Worm (Caenorhabditis elegans) whole organism, late embryonic: ENCODE data around the gene arrd-26.

Source experiments
- ets-4 ChIP-seq: sonication (generic microtip); optimal IDR thresholded peaks from 2 replicates; lab custom pipeline; 2016; ENCODE audit warnings: missing genetic modification characterization, missing compliant biosample characterization
- nfya-1 ChIP-seq: sonication (generic microtip); optimal IDR thresholded peaks from 2 replicates; lab custom pipeline; 2017; ENCODE audit warnings: missing genetic modification characterization, mild to moderate bottlenecking, missing compliant biosample characterization, antibody characterized with exemption, moderate library complexity
- nhr-232 ChIP-seq: sonication (generic microtip); optimal IDR thresholded peaks from 2 replicates; lab custom pipeline; 2016; ENCODE audit warnings: missing genetic modification characterization, missing compliant biosample characterization
- rnt-1 ChIP-seq: sonication (generic microtip); optimal IDR thresholded peaks from 2 replicates; lab custom pipeline; 2016; ENCODE audit warnings: missing genetic modification characterization, missing compliant biosample characterization
- ttx-3 ChIP-seq: sonication (generic microtip); optimal IDR thresholded peaks from 2 replicates; lab custom pipeline; 2016; ENCODE audit warnings: missing genetic modification reagents, missing genetic modification characterization, missing compliant biosample characterization
- unc-42 ChIP-seq: sonication (generic microtip); optimal IDR thresholded peaks from 2 replicates; lab custom pipeline; 2016; ENCODE audit warnings: missing genotype, missing genetic modification characterization, missing compliant biosample characterization
- unc-55 ChIP-seq: sonication (generic microtip); optimal IDR thresholded peaks from 2 replicates; lab custom pipeline; 2017; ENCODE audit warnings: missing biosample characterization, missing genetic modification reagents, missing genetic modification characterization
- unc-86 ChIP-seq: sonication (generic microtip); optimal IDR thresholded peaks from 2 replicates; lab custom pipeline; 2016; ENCODE audit warnings: missing genetic modification characterization, missing compliant biosample characterization
- ztf-16 ChIP-seq: sonication (generic microtip); optimal IDR thresholded peaks from 2 replicates; lab custom pipeline; 2017; ENCODE audit warnings: missing genetic modification characterization, missing compliant biosample characterization

DNA sequence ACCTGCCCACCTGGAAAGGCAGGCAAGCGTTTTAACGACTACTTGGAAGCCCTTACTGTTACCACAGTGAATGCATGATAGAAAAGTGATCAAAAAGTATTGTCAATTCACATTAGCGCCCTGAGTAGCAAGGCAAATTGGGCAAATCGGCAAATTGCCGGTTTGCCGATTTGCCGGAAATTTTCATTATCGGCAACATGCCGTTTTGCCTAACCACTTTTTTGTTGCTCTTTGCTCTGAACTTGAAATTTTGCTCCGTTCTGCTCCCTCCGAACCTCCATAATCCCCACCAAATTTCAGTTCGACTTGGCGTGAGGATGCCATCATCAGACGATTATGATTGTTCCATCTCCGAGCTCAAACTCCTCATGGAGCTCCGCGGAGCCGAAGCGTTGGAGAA lies 17.7 kb downstream of the arrd-26 start, which contains the start of gene mca-2:
- TF ChIP-seq unc-86 (tag; lab: Kevin White, UChicago) (no peak), nfya-1 (tag; lab: Kevin White, UChicago) (no peak), ttx-3 (tag; lab: Kevin White, UChicago) (no peak), unc-55 (GFP tag; lab: Kevin White, UChicago) (no peak), rnt-1 (tag; lab: Kevin White, UChicago) (no peak), ztf-16 (no peak), unc-42 (no peak), ets-4 (tag; lab: Kevin White, UChicago) (no peak), nhr-232 (tag; lab: Kevin White, UChicago) (no peak)
